Fruit fly (Drosophila melanogaster) whole organism, embryonic: ENCODE measurements around the gene Charon.

Source experiments
- CG10274 ChIP-seq: fragments of 200-800 bp; sonication (Bioruptor generic); optimal IDR thresholded peaks from 3 replicates; lab custom pipeline; 2017; ENCODE audit warnings: missing biosample characterization, mild to moderate bottlenecking, missing genetic modification characterization
- CG10543 ChIP-seq: fragments of 200-800 bp; sonication (Bioruptor generic); optimal IDR thresholded peaks from 3 replicates; lab custom pipeline; 2017; ENCODE audit warnings: missing biosample characterization, mild to moderate bottlenecking, missing genetic modification characterization, moderate library complexity
- CG11504 ChIP-seq: fragments of 200-800 bp; sonication (Bioruptor generic); optimal IDR thresholded peaks from 3 replicates; lab custom pipeline; 2019; ENCODE audit warnings: missing biosample characterization, mild to moderate bottlenecking, missing genetic modification characterization, moderate library complexity
- CG12942 ChIP-seq: fragments of 200-800 bp; sonication (Bioruptor generic); optimal IDR thresholded peaks from 3 replicates; lab custom pipeline; 2016; ENCODE audit warnings: missing biosample characterization, missing genetic modification characterization
- CG13894 ChIP-seq: fragments of 200-800 bp; sonication (Bioruptor generic); optimal IDR thresholded peaks from 3 replicates; lab custom pipeline; 2018; ENCODE audit warnings: missing biosample characterization, mild to moderate bottlenecking, missing genetic modification characterization, moderate library complexity
- CG15601 ChIP-seq: fragments of 200-800 bp; sonication (Bioruptor generic); optimal IDR thresholded peaks from 3 replicates; lab custom pipeline; 2019; ENCODE audit warnings: missing biosample characterization, mild to moderate bottlenecking, missing genetic modification characterization, moderate library complexity
- CG15696 ChIP-seq: fragments of 200-800 bp; sonication (Bioruptor generic); optimal IDR thresholded peaks from 2 replicates; lab custom pipeline; 2019; ENCODE audit warnings: missing biosample characterization, mild to moderate bottlenecking, missing genetic modification characterization, moderate library complexity
- CG16863 ChIP-seq: fragments of 200-800 bp; sonication (Bioruptor generic); optimal IDR thresholded peaks from 3 replicates; lab custom pipeline; 2016; ENCODE audit warnings: missing biosample characterization, missing genetic modification characterization
- CG17359 ChIP-seq: fragments of 200-800 bp; sonication (Bioruptor generic); optimal IDR thresholded peaks from 3 replicates; lab custom pipeline; 2018; ENCODE audit warnings: missing biosample characterization, mild to moderate bottlenecking, missing genetic modification characterization, moderate library complexity
- CG17612 ChIP-seq: fragments of 200-800 bp; sonication (Bioruptor generic); IDR thresholded peaks from 2 replicates; pipeline ENCODE4 v1.3.6; 2022; ENCODE audit warnings: missing biosample characterization, missing genetic modification characterization
- CG18262 ChIP-seq: fragments of 200-800 bp; optimal IDR thresholded peaks from 3 replicates; lab custom pipeline; 2019; ENCODE audit warnings: missing biosample characterization, mild to moderate bottlenecking, missing genetic modification characterization, moderate library complexity
- CG2712 ChIP-seq: fragments of 200-800 bp; optimal IDR thresholded peaks from 3 replicates; lab custom pipeline; 2019; ENCODE audit warnings: missing biosample characterization, mild to moderate bottlenecking, missing genetic modification characterization, moderate library complexity
- CG2875 ChIP-seq: fragments of 200-800 bp; sonication (Bioruptor generic); optimal IDR thresholded peaks from 2 replicates; lab custom pipeline; 2017; ENCODE audit warnings: missing biosample characterization, mild to moderate bottlenecking, missing genetic modification characterization, missing genetic modification reagents
- CG4820 ChIP-seq: fragments of 200-800 bp; sonication (Bioruptor generic); optimal IDR thresholded peaks from 3 replicates; lab custom pipeline; 2016; ENCODE audit warnings: missing biosample characterization, missing genetic modification characterization
- CG7987 ChIP-seq: fragments of 200-800 bp; sonication (Bioruptor generic); optimal IDR thresholded peaks from 2 replicates; lab custom pipeline; 2018; ENCODE audit warnings: missing biosample characterization, mild to moderate bottlenecking, missing genetic modification characterization, moderate library complexity
- CG8290 ChIP-seq, 3 experiments: fragments of 200-800 bp; sonication (Bioruptor generic); optimal IDR thresholded peaks; 2 replicates each; lab custom pipeline; 2016 to 2019; ENCODE audit warnings: missing biosample characterization in 3 of 3, missing genetic modification characterization in 3 of 3, mild to moderate bottlenecking in 2 of 3, moderate library complexity in 1 of 3
- D ChIP-seq, 2 experiments: fragments of 200-800 bp in 1 of 2; fragments of >200 bp in 1 of 2; sonication (Bioruptor generic) in 1 of 2; optimal IDR thresholded peaks; 2 replicates in 1 of 2; 3 replicates in 1 of 2; lab custom pipeline; 2017; ENCODE audit warnings: mild to moderate bottlenecking in 1 of 2, missing biosample characterization in 1 of 2, missing genetic modification characterization in 1 of 2, missing genetic modification reagents in 1 of 2
- Dip2 ChIP-seq: fragments of 200-800 bp; sonication (Bioruptor generic); IDR thresholded peaks from 2 replicates; pipeline ENCODE4 v1.3.6; 2022; ENCODE audit warnings: missing biosample characterization, missing genetic modification characterization
- Eip74EF ChIP-seq, 2 experiments: fragments of 200-800 bp in 1 of 2; fragments of >200 bp in 1 of 2; sonication (Bioruptor generic) in 1 of 2; optimal IDR thresholded peaks; 2 replicates each; lab custom pipeline; 2017 to 2019; ENCODE audit warnings: missing biosample characterization in 2 of 2, missing genetic modification characterization in 2 of 2, mild to moderate bottlenecking in 1 of 2, moderate library complexity in 1 of 2
- Ets65A ChIP-seq: fragments of 200-800 bp; sonication (Bioruptor generic); peaks from one replicate; lab custom pipeline; 2016; ENCODE audit warnings: missing biosample characterization, missing genetic modification characterization
- Gsc ChIP-seq: fragments of 200-800 bp; sonication (Bioruptor generic); IDR thresholded peaks from 2 replicates; pipeline ENCODE4 v1.3.6; 2022; ENCODE audit warnings: missing biosample characterization, missing genetic modification characterization
- HmgZ ChIP-seq: fragments of 200-800 bp; sonication (Bioruptor generic); optimal IDR thresholded peaks from 2 replicates; lab custom pipeline; 2018; ENCODE audit warnings: missing biosample characterization, mild to moderate bottlenecking, missing genetic modification characterization
- Sox100B ChIP-seq: fragments of 200-800 bp; sonication (Bioruptor generic); optimal IDR thresholded peaks from 3 replicates; lab custom pipeline; 2018; ENCODE audit warnings: missing biosample characterization, mild to moderate bottlenecking, missing genetic modification characterization
- Sox102F ChIP-seq: fragments of 200-800 bp; sonication (Bioruptor generic); optimal IDR thresholded peaks from 2 replicates; lab custom pipeline; 2018; ENCODE audit warnings: missing biosample characterization, mild to moderate bottlenecking, missing genetic modification characterization, moderate library complexity
- abd-A ChIP-seq: fragments of 200-800 bp; sonication (Bioruptor generic); optimal IDR thresholded peaks from 3 replicates; lab custom pipeline; 2019; ENCODE audit warnings: missing biosample characterization, mild to moderate bottlenecking, missing genetic modification characterization, moderate library complexity
- bsh ChIP-seq, 2 experiments: fragments of 200-800 bp; sonication (Bioruptor generic); optimal IDR thresholded peaks; 2 replicates each; lab custom pipeline; 2017 to 2018; ENCODE audit warnings: mild to moderate bottlenecking in 2 of 2, missing biosample characterization in 2 of 2, missing genetic modification characterization in 2 of 2, moderate library complexity in 1 of 2
- cato ChIP-seq: fragments of 200-800 bp; sonication (Bioruptor generic); optimal IDR thresholded peaks from 2 replicates; lab custom pipeline; 2016; ENCODE audit warnings: missing biosample characterization, missing genetic modification characterization, borderline replicate concordance
- dpn ChIP-seq, 2 experiments: fragments of 200-800 bp; sonication (Bioruptor generic); optimal IDR thresholded peaks; 3 replicates each; lab custom pipeline; 2016; ENCODE audit warnings: missing biosample characterization in 2 of 2, missing genetic modification characterization in 2 of 2
- eve ChIP-seq, 2 experiments: fragments of >200 bp; optimal IDR thresholded peaks; 2 replicates each; lab custom pipeline; 2017; ENCODE audit warnings: missing biosample characterization in 2 of 2, missing genetic modification characterization in 2 of 2
- gem ChIP-seq: fragments of 200-800 bp; sonication (Bioruptor generic); optimal IDR thresholded peaks from 2 replicates; lab custom pipeline; 2019; ENCODE audit warnings: missing biosample characterization, mild to moderate bottlenecking, missing genetic modification characterization, moderate library complexity
- klu ChIP-seq: fragments of 200-800 bp; sonication (Bioruptor generic); IDR thresholded peaks from 2 replicates; pipeline ENCODE4 v1.3.6; 2022; ENCODE audit warnings: missing biosample characterization, missing genetic modification characterization
- kni ChIP-seq: fragments of 200-800 bp; sonication (Bioruptor generic); optimal IDR thresholded peaks from 3 replicates; lab custom pipeline; 2017; ENCODE audit warnings: mild to moderate bottlenecking, missing biosample characterization, missing genetic modification reagents, missing genetic modification characterization
- nau ChIP-seq: fragments of 200-800 bp; sonication (Bioruptor generic); optimal IDR thresholded peaks from 3 replicates; lab custom pipeline; 2017; ENCODE audit warnings: missing biosample characterization, mild to moderate bottlenecking, missing genetic modification characterization, missing genetic modification reagents
- oc ChIP-seq: fragments of 200-800 bp; sonication (Bioruptor generic); optimal IDR thresholded peaks from 2 replicates; lab custom pipeline; 2018; ENCODE audit warnings: missing biosample characterization, mild to moderate bottlenecking, missing genetic modification characterization, moderate library complexity
- run ChIP-seq: fragments of 200-800 bp; sonication (Bioruptor generic); optimal IDR thresholded peaks from 3 replicates; lab custom pipeline; 2018; ENCODE audit warnings: missing biosample characterization, mild to moderate bottlenecking, missing genetic modification characterization
- sd ChIP-seq: fragments of 200-800 bp; sonication (Bioruptor generic); optimal IDR thresholded peaks from 3 replicates; lab custom pipeline; 2018; ENCODE audit warnings: missing biosample characterization, mild to moderate bottlenecking, missing genetic modification characterization, moderate library complexity
- sens ChIP-seq: fragments of 200-800 bp; sonication (Bioruptor generic); peaks from one replicate; lab custom pipeline; 2016; ENCODE audit warnings: missing biosample characterization, missing genetic modification characterization
- unpg ChIP-seq: fragments of 200-800 bp; sonication (Bioruptor generic); optimal IDR thresholded peaks from 3 replicates; lab custom pipeline; 2018; ENCODE audit warnings: missing biosample characterization, mild to moderate bottlenecking, missing genetic modification characterization, moderate library complexity
- wek ChIP-seq: fragments of 200-800 bp; sonication (Bioruptor generic); optimal IDR thresholded peaks from 3 replicates; lab custom pipeline; 2018; ENCODE audit warnings: missing biosample characterization, mild to moderate bottlenecking, missing genetic modification characterization, moderate library complexity
- wor ChIP-seq: fragments of 200-800 bp; sonication (Bioruptor generic); IDR thresholded peaks from 2 replicates; pipeline ENCODE4 v1.3.6; 2022; ENCODE audit warnings: missing biosample characterization, missing genetic modification characterization

Charon gene

dm6 chr2L:1123078-1123818 is 49.4 kb downstream of the Charon start (continued):
- no peak for TF ChIP-seq D (optimal IDR thresholded peaks at IDR 0.05; lab: Kevin White, UChicago)
- peak; percentile 67 for TF ChIP-seq D (GFP tag; optimal IDR thresholded peaks at IDR 0.05; lab: Kevin White, UChicago)
- TF ChIP-seq CG4820 (GFP tag; lab: Kevin White, UChicago): peak; percentile 40
- TF ChIP-seq CG15696 (tag; lab: Kevin White, UChicago): peak; percentile 83

dm6 chr2L:1122711-1122960 is 50.0 kb downstream of the Charon start:
- TF ChIP-seq sd (tag; lab: Kevin White, UChicago) (peak; percentile 80), CG8290 (GFP tag; optimal IDR thresholded peaks at IDR 0.05; lab: Kevin White, UChicago) (no peak), CG8290 (tag; optimal IDR thresholded peaks at IDR 0.05; lab: Kevin White, UChicago) (no peak), CG13894 (tag; lab: Kevin White, UChicago) (peak; percentile 37), wor (GFP tag; lab: Robert Waterston, UW) (no peak), Ets65A (peak; percentile 61), Eip74EF (GFP tag; optimal IDR thresholded peaks at IDR 0.05; lab: Kevin White, UChicago) (no peak)

- TF ChIP-seq Sox102F: peak; percentile 22
- TF ChIP-seq CG18262: peak; percentile 9
- no peak for TF ChIP-seq run (tag; lab: Kevin White, UChicago)
- 0 out of 2 replicates have a peak, but pooled peaks have one; percentile 4 for TF ChIP-seq CG17612 (GFP tag; lab: Robert Waterston, UW)
- TF ChIP-seq unpg: peak; percentile 5
- no peak for TF ChIP-seq CG8290 (GFP tag; optimal IDR thresholded peaks at IDR 0.05; lab: Kevin White, UChicago)
- TF ChIP-seq CG8290 (tag; optimal IDR thresholded peaks at IDR 0.05; lab: Kevin White, UChicago): peak in 1 of 2 experiments; percentile 2
- TF ChIP-seq kni (GFP tag; lab: Kevin White, UChicago): no peak
- no peak for TF ChIP-seq wor (GFP tag; lab: Robert Waterston, UW)
- no peak for TF ChIP-seq dpn (GFP tag; optimal IDR thresholded peaks at IDR 0.05; lab: Kevin White, UChicago)
- TF ChIP-seq CG11504 (tag; lab: Kevin White, UChicago): peak; percentile 37
- peak; percentile 46 for TF ChIP-seq abd-A (tag; lab: Kevin White, UChicago)
- TF ChIP-seq CG7987 (GFP tag; lab: Kevin White, UChicago): peak; percentile 38
- peak; percentile 27 for TF ChIP-seq CG17359
- peak; percentile 15 for TF ChIP-seq oc
- TF ChIP-seq Sox100B (GFP tag; lab: Kevin White, UChicago): peak; percentile 30
- 0 out of 2 replicates have a peak, but pooled peaks have one; percentile 21 for TF ChIP-seq klu (GFP tag; lab: Robert Waterston, UW)
- TF ChIP-seq Ets65A: peak; percentile 33
- TF ChIP-seq Dip2 (GFP tag; lab: Robert Waterston, UW): no peak
- TF ChIP-seq cato: no peak
- peak; percentile 0 for TF ChIP-seq CG16863 (GFP tag; lab: Kevin White, UChicago)
- peak; percentile 14 for TF ChIP-seq gem (tag; lab: Kevin White, UChicago)
- TF ChIP-seq CG15601 (tag; lab: Kevin White, UChicago): peak; percentile 21
- peak; percentile 35 for TF ChIP-seq CG10543 (GFP tag; lab: Kevin White, UChicago)
- TF ChIP-seq CG2875: peak; percentile 0
- peak; percentile 13 for TF ChIP-seq HmgZ (tag; lab: Kevin White, UChicago)
- peak; percentile 4 for TF ChIP-seq CG2712
- TF ChIP-seq CG12942 (GFP tag; lab: Kevin White, UChicago): no peak
- no peak for TF ChIP-seq Gsc
- TF ChIP-seq bsh (GFP tag; optimal IDR thresholded peaks at IDR 0.05; lab: Kevin White, UChicago): peak in 1 of 2 experiments; percentile 22
- TF ChIP-seq wek (GFP tag; lab: Kevin White, UChicago): peak; percentile 25
- TF ChIP-seq nau (GFP tag; lab: Kevin White, UChicago): peak; percentile 8
- TF ChIP-seq eve (GFP tag; optimal IDR thresholded peaks at IDR 0.05; lab: Kevin White, UChicago): no peak
- TF ChIP-seq sens (GFP tag; lab: Kevin White, UChicago): peak; percentile 68
- no peak for TF ChIP-seq CG13894 (tag; lab: Kevin White, UChicago)
- TF ChIP-seq D (optimal IDR thresholded peaks at IDR 0.05; lab: Kevin White, UChicago): no peak
- no peak for TF ChIP-seq D (GFP tag; optimal IDR thresholded peaks at IDR 0.05; lab: Kevin White, UChicago)
- peak; percentile 81 for TF ChIP-seq CG10274 (GFP tag; lab: Kevin White, UChicago)
Observed at dm6 chr2L:1121942-1122710, 50.5 kb downstream of the Charon start.
